Fruit fly (Drosophila melanogaster): Measurements from ENCODE around the gene CG8087.

CG8087 gene

dm6 chr3R:14558383-14558883, 6.2 kb downstream of the CG8087 start (continued):
- TF ChIP-seq NK7.1 (GFP tag; optimal IDR thresholded peaks at IDR 0.05) = peak; percentile 88
- peak; percentile 9 for TF ChIP-seq gfzf (GFP tag; optimal IDR thresholded peaks at IDR 0.05)
- peak; percentile 42; the same call in 1 of the 3 replicates for TF ChIP-seq HLH4C (GFP tag; IDR thresholded peaks at IDR 0.05; ENCODE audit: partially characterized antibody)
- peak; percentile 86 for TF ChIP-seq CG14050 (GFP tag; IDR thresholded peaks at IDR 0.05)
- peak; percentile 80 for TF ChIP-seq zfh1 (GFP tag; IDR thresholded peaks at IDR 0.05)
- TF ChIP-seq CG17359 (tag; optimal IDR thresholded peaks at IDR 0.05) = peak; percentile 92
- TF ChIP-seq CG5953 (GFP tag; IDR thresholded peaks at IDR 0.05) = peak; percentile 82
- TF ChIP-seq CG12155 (GFP tag; optimal IDR thresholded peaks at IDR 0.05) = peak; percentile 84
- TF ChIP-seq CG3995 (GFP tag; optimal IDR thresholded peaks at IDR 0.05) = peak; percentile 67
- TF ChIP-seq jumu (GFP tag; optimal IDR thresholded peaks at IDR 0.05) = peak; percentile 88
- TF ChIP-seq Gug (GFP tag; IDR thresholded peaks at IDR 0.05) = peak; percentile 65
- peak; percentile 48 for TF ChIP-seq YL-1 (GFP tag; optimal IDR thresholded peaks at IDR 0.05)
- TF ChIP-seq D19A (tag; optimal IDR thresholded peaks at IDR 0.05) = peak; percentile 90
- peak; percentile 59 for TF ChIP-seq CG4617 (GFP tag; optimal IDR thresholded peaks at IDR 0.05; ENCODE audit: borderline replicate concordance)
- TF ChIP-seq Nf-YA (GFP tag; IDR thresholded peaks at IDR 0.05) = peak; percentile 80
- TF ChIP-seq NC2α (GFP tag; optimal IDR thresholded peaks at IDR 0.05) = peak; percentile 69
- TF ChIP-seq CG10979 (tag; optimal IDR thresholded peaks at IDR 0.05) = peak; percentile 90
- no peak for TF ChIP-seq Opbp (GFP tag; IDR thresholded peaks at IDR 0.05; ENCODE audit: partially characterized antibody)
- TF ChIP-seq fd96Cb (tag; optimal IDR thresholded peaks at IDR 0.05) = peak; percentile 92
- peak; percentile 94 for TF ChIP-seq CG10147 (GFP tag; optimal IDR thresholded peaks at IDR 0.05)
- peak; percentile 64 for TF ChIP-seq CG17186 (GFP tag; optimal IDR thresholded peaks at IDR 0.05)

- TF ChIP-seq Ssrp (tag; optimal IDR thresholded peaks at IDR 0.05) (no peak), Nf-YA (GFP tag; IDR thresholded peaks at IDR 0.05) (peak; percentile 57), stc (GFP tag; IDR thresholded peaks at IDR 0.05) (no peak), CG8290 (GFP tag; optimal IDR thresholded peaks at IDR 0.05) (no peak), CG8290 (tag; optimal IDR thresholded peaks at IDR 0.05) (peak in 1 of 2 experiments; percentile 61), rib (GFP tag; IDR thresholded peaks at IDR 0.05) (peak; percentile 70; the same call in 1 of the 2 replicates), CG14441 (GFP tag; IDR thresholded peaks at IDR 0.05) (0 out of 2 replicates have a peak, but pooled peaks have one; percentile 16), sisA (GFP tag; IDR thresholded peaks at IDR 0.05) (no peak), ranshi (GFP tag; IDR thresholded peaks at IDR 0.05) (peak; percentile 24; the same call in 1 of the 2 replicates), Trl (optimal IDR thresholded peaks at IDR 0.05) (peak; percentile 79 to 93), Trl (GFP tag; optimal IDR thresholded peaks at IDR 0.05) (no peak), CG16779 (GFP tag; IDR thresholded peaks at IDR 0.05) (peak; percentile 79; the same call in 1 of the 2 replicates), sug (tag; optimal IDR thresholded peaks at IDR 0.05) (peak; percentile 85), CG7745 (tag; optimal IDR thresholded peaks at IDR 0.05) (no peak), CG42726 (GFP tag; IDR thresholded peaks at IDR 0.05; ENCODE audit: partially characterized antibody) (peak; percentile 59), Dbx (GFP tag; IDR thresholded peaks at IDR 0.05) (0 out of 3 replicates have a peak, but pooled peaks have one; percentile 8), knrl (GFP tag; IDR thresholded peaks at IDR 0.05; ENCODE audit: partially characterized antibody) (0 out of 3 replicates have a peak, but pooled peaks have one; percentile 13), ATbp (GFP tag; optimal IDR thresholded peaks at IDR 0.05) (no peak), sr (GFP tag; IDR thresholded peaks at IDR 0.05) (peak; percentile 6; the same call in 1 of the 3 replicates), ci (GFP tag; IDR thresholded peaks at IDR 0.05) (peak; percentile 64; the same call in 2 of the 3 replicates), Ravus (GFP tag; IDR thresholded peaks at IDR 0.05) (peak; percentile 54), GATAe (GFP tag; conservative IDR thresholded peaks at IDR 0.05) (0 out of 2 replicates have a peak, but pooled peaks have one; percentile 19), Drgx (GFP tag; IDR thresholded peaks at IDR 0.05) (peak; percentile 80), CG13894 (tag; optimal IDR thresholded peaks at IDR 0.05) (no peak), nmo (GFP tag; optimal IDR thresholded peaks at IDR 0.05) (no peak), wdn (GFP tag; IDR thresholded peaks at IDR 0.05) (0 out of 2 replicates have a peak, but pooled peaks have one; percentile 30), Deaf1 (tag; optimal IDR thresholded peaks at IDR 0.05) (peak; percentile 14), CG6813 (GFP tag; optimal IDR thresholded peaks at IDR 0.05) (no peak)
Measured at dm6 chr3R:14557480-14558354, 6.9 kb downstream of the CG8087 start, which contains the start of gene Pde6. Pde6 (minus strand) TSS chr3R:14558304.

All from whole organism, embryonic.